Worm (Caenorhabditis elegans) whole organism, L4/young adult: ENCODE results near the gene srx-73.

Experiments used
- W03F9.2 ChIP-seq: fragments of 150-350 bp; optimal IDR thresholded peaks from 2 replicates; lab custom pipeline; 2014; ENCODE audit warnings: missing biosample characterization, missing genetic modification characterization
- dao-5 ChIP-seq: sonication (generic microtip); optimal IDR thresholded peaks from 2 replicates; lab custom pipeline; 2016; ENCODE audit warnings: missing genotype, missing genetic modification characterization, moderate library complexity, missing compliant biosample characterization

DNA sequence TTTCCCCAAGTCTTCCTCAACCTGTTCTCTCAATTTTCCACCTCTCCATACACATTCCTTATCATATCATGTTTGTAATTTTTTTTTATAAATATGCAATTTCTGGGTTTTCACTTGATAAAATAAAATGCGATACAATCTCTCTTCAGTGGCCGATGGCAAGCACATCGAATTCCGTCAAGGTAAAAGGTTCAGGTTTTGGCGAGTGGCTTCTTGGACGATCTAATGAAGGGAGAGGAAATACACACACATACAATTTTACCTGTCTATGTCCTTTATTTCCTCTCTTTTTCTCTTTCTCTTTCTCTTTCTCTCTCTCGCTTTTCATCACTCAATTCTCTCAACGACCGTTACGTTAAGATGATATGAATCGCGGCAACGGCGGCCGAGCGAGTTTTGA lies 14.1 kb downstream of the srx-73 start:
- TF ChIP-seq dao-5 (tag; lab: Kevin White, UChicago) (no peak), W03F9.2 (no peak)
